Worm (Caenorhabditis elegans): ENCODE data around the gene C25D7.5.

C25D7.5 gene

ce11 chrV:15016795-15017429 is 35.5 kb upstream of the C25D7.5 start:
- TF ChIP-seq dox-1 (GFP tag; IDR thresholded peaks at IDR 0.05) (no peak), mxl-1 (tag; optimal IDR thresholded peaks at IDR 0.05) (no peak), dpff-1 (tag; optimal IDR thresholded peaks at IDR 0.05) (no peak), bed-1 (GFP tag; IDR thresholded peaks at IDR 0.05) (no peak), F10E7.11 (tag; optimal IDR thresholded peaks at IDR 0.05) (no peak), egl-44 (GFP tag; IDR thresholded peaks at IDR 0.05) (no peak), snpc-1.1 (tag; optimal IDR thresholded peaks at IDR 0.05; ENCODE audit: insufficient read depth) (no peak), snpc-3.4 (tag; optimal IDR thresholded peaks at IDR 0.05) (no peak), somi-1 (GFP tag; optimal IDR thresholded peaks at IDR 0.05) (no peak), aptf-2 (GFP tag; conservative IDR thresholded peaks at IDR 0.05) (no peak), let-526 (GFP tag; IDR thresholded peaks at IDR 0.05) (no peak), attf-5 (GFP tag; optimal IDR thresholded peaks at IDR 0.05) (no peak), snpc-1.3 (tag; optimal IDR thresholded peaks at IDR 0.05; ENCODE audit: insufficient read depth) (no peak), athp-1 (tag; optimal IDR thresholded peaks at IDR 0.05) (no peak), B0336.3 (GFP tag; IDR thresholded peaks at IDR 0.05) (no peak), C17E4.6 (GFP tag; IDR thresholded peaks at IDR 0.05) (no peak), C06A6.2 (GFP tag; conservative IDR thresholded peaks at IDR 0.05) (no peak), lsl-1 (GFP tag; optimal IDR thresholded peaks at IDR 0.05) (no peak), pbrm-1 (GFP tag; IDR thresholded peaks at IDR 0.05) (no peak)

- TF ChIP-seq F55B11.4 (tag; optimal IDR thresholded peaks at IDR 0.05; ENCODE audit: borderline replicate concordance, insufficient read depth) (no peak), sdz-38 (tag; optimal IDR thresholded peaks at IDR 0.05) (no peak), lin-35 (GFP tag; optimal IDR thresholded peaks at IDR 0.05) (no peak), T26A5.8 (tag; optimal IDR thresholded peaks at IDR 0.05) (no peak)
Measured at ce11 chrV:15020229-15020628, 32.2 kb upstream of the C25D7.5 start, which contains the start of gene F14H8.2. Gene F14H8.2, minus strand, starts transcription at chrV:15020329.

- TF ChIP-seq ceh-58 (GFP tag; IDR thresholded peaks at IDR 0.05): no peak
- TF ChIP-seq Y53F4B.3 (GFP tag; IDR thresholded peaks at IDR 0.05): no peak
- no peak for TF ChIP-seq F49E8.2 (tag; optimal IDR thresholded peaks at IDR 0.05; ENCODE audit: insufficient read depth)
- no peak for TF ChIP-seq chd-7 (tag; optimal IDR thresholded peaks at IDR 0.05)
- no peak for TF ChIP-seq ceh-91 (GFP tag; IDR thresholded peaks at IDR 0.05)
- TF ChIP-seq snpc-1.3 (tag; optimal IDR thresholded peaks at IDR 0.05; ENCODE audit: insufficient read depth): no peak
- no peak for TF ChIP-seq F37B4.10 (GFP tag; IDR thresholded peaks at IDR 0.05)
- TF ChIP-seq ceh-100 (GFP tag; IDR thresholded peaks at IDR 0.05): no peak
- no peak for TF ChIP-seq pha-4 (tag; optimal IDR thresholded peaks at IDR 0.05)
- TF ChIP-seq B0261.1 (tag; optimal IDR thresholded peaks at IDR 0.05): no peak
- TF ChIP-seq let-526 (GFP tag; IDR thresholded peaks at IDR 0.05): no peak
- TF ChIP-seq rpc-1 (optimal IDR thresholded peaks at IDR 0.05): no peak
- TF ChIP-seq rpc-1 (tag; optimal IDR thresholded peaks at IDR 0.05): no peak
- TF ChIP-seq snpc-1.1 (tag; optimal IDR thresholded peaks at IDR 0.05; ENCODE audit: insufficient read depth): no peak
- TF ChIP-seq lir-1 (GFP tag; conservative IDR thresholded peaks at IDR 0.05): no peak
- no peak for TF ChIP-seq ccch-3 (GFP tag; optimal IDR thresholded peaks at IDR 0.05)
- TF ChIP-seq ama-1 (optimal IDR thresholded peaks at IDR 0.05): no peak
- TF ChIP-seq ama-1 (GFP tag; optimal IDR thresholded peaks at IDR 0.05): no peak
- TF ChIP-seq ZK185.1 (tag; optimal IDR thresholded peaks at IDR 0.05; ENCODE audit: poor library complexity, severe bottlenecking): no peak
- no peak for TF ChIP-seq Y56A3A.18 (GFP tag; IDR thresholded peaks at IDR 0.05)
Measured at ce11 chrV:15020732-15021131, 31.7 kb upstream of the C25D7.5 start, which contains the start of gene F14H8.5. Gene F14H8.5, plus strand, starts transcription at chrV:15021032.

Measured in whole organism, young adult.